Worm (Caenorhabditis elegans) whole organism, L3 larva: ENCODE results near the gene Y38F1A.4.

Experiments
- ama-1 ChIP-seq: fragments of 150-350 bp; optimal IDR thresholded peaks from 2 replicates; lab custom pipeline; 2018
- ceh-28 ChIP-seq: fragments of 150-350 bp; optimal IDR thresholded peaks from 2 replicates; lab custom pipeline; 2014; ENCODE audit warnings: missing biosample characterization, missing genetic modification reagents, missing genetic modification characterization
- fkh-10 ChIP-seq: sonication (generic microtip); optimal IDR thresholded peaks from 2 replicates; lab custom pipeline; 2017; ENCODE audit warnings: missing biosample characterization, missing genetic modification reagents, missing genetic modification characterization
- nhr-77 ChIP-seq: fragments of 150-350 bp; optimal IDR thresholded peaks from 2 replicates; lab custom pipeline; 2014; ENCODE audit warnings: missing biosample characterization, missing genetic modification characterization
- pha-4 ChIP-seq: fragments of 150-350 bp; optimal IDR thresholded peaks from 2 replicates; lab custom pipeline; 2014; ENCODE audit warnings: missing biosample characterization, missing genetic modification reagents, missing genetic modification characterization
- ztf-4 ChIP-seq: fragments of 150-350 bp; optimal IDR thresholded peaks from 2 replicates; lab custom pipeline; 2014; ENCODE audit warnings: missing biosample characterization, missing genetic modification characterization

ce11 chrII:12991594-12991993, 22.1 kb upstream of the Y38F1A.4 start:
- TF ChIP-seq nhr-77 (tag; lab: Kevin White, UChicago) (no peak), fkh-10 (GFP tag; lab: Kevin White, UChicago) (no peak), ztf-4 (tag; lab: Kevin White, UChicago) (no peak), ceh-28 (tag; lab: Kevin White, UChicago) (no peak), ama-1 (no peak), pha-4 (tag; lab: Kevin White, UChicago) (no peak)
